Fruit fly (Drosophila melanogaster) Kc167 (cell line): ENCODE data around the gene Mpcp2.

Experiments
- Sin3A ChIP-seq: fragments of >200 bp; optimal IDR thresholded peaks from 2 replicates; lab custom pipeline; 2018; ENCODE audit warnings: missing external identifiers
- h ChIP-seq: fragments of >200 bp; optimal IDR thresholded peaks from 3 replicates; lab custom pipeline; 2018; ENCODE audit warnings: missing external identifiers
- insv ChIP-seq: fragments of >200 bp; optimal IDR thresholded peaks from 3 replicates; lab custom pipeline; 2018; ENCODE audit warnings: missing external identifiers
- psq ChIP-seq: fragments of >200 bp; optimal IDR thresholded peaks from 2 replicates; lab custom pipeline; 2017; ENCODE audit warnings: missing external identifiers

- TF ChIP-seq Sin3A (no peak), insv (lab: Kevin White, UChicago) (no peak), h (lab: Kevin White, UChicago) (no peak), psq (lab: Kevin White, UChicago) (no peak)
Observed at dm6 chr3L:14547811-14548765, 10.6 kb downstream of the Mpcp2 start.
